Worm (Caenorhabditis elegans) whole organism, late embryonic: ENCODE results near the gene sec-24.1.

Experiments
- C08G9.2 ChIP-seq: sonication (generic microtip); optimal IDR thresholded peaks from 2 replicates; lab custom pipeline; 2016; ENCODE audit warnings: mild to moderate bottlenecking, missing genetic modification characterization, moderate library complexity, missing compliant biosample characterization
- F13H6.1 ChIP-seq: sonication (generic microtip); optimal IDR thresholded peaks from 2 replicates; lab custom pipeline; 2016; ENCODE audit warnings: missing genetic modification characterization, missing compliant biosample characterization
- T23F11.4 ChIP-seq: fragments of 200-800 bp; sonication (Bioruptor generic); optimal IDR thresholded peaks from 2 replicates; lab custom pipeline; 2018; ENCODE audit warnings: mild to moderate bottlenecking, missing genetic modification characterization, missing compliant biosample characterization
- Y22D7AL.16 ChIP-seq: sonication (generic microtip); optimal IDR thresholded peaks from 2 replicates; lab custom pipeline; 2016; ENCODE audit warnings: missing genetic modification characterization, missing compliant biosample characterization
- ahr-1 ChIP-seq: sonication (generic microtip); optimal IDR thresholded peaks from 2 replicates; lab custom pipeline; 2016; ENCODE audit warnings: missing genetic modification characterization, missing compliant biosample characterization
- ama-1 ChIP-seq: fragments of 150-350 bp; optimal IDR thresholded peaks from 2 replicates; lab custom pipeline; 2014
- ceh-14 ChIP-seq: sonication (generic microtip); optimal IDR thresholded peaks from 2 replicates; lab custom pipeline; 2016; ENCODE audit warnings: missing genotype, missing genetic modification characterization, missing compliant biosample characterization
- ceh-18 ChIP-seq: sonication (generic microtip); optimal IDR thresholded peaks from 2 replicates; lab custom pipeline; 2016; ENCODE audit warnings: missing genetic modification characterization, missing compliant biosample characterization
- ceh-19 ChIP-seq: fragments of 200-800 bp; sonication (Bioruptor generic); optimal IDR thresholded peaks from 2 replicates; lab custom pipeline; 2018; ENCODE audit warnings: mild to moderate bottlenecking, missing genetic modification characterization, missing compliant biosample characterization
- ceh-2 ChIP-seq: sonication (generic microtip); optimal IDR thresholded peaks from 2 replicates; lab custom pipeline; 2016; ENCODE audit warnings: missing genotype, missing genetic modification characterization, missing compliant biosample characterization
- ceh-24 ChIP-seq: sonication (generic microtip); optimal IDR thresholded peaks from 2 replicates; lab custom pipeline; 2016; ENCODE audit warnings: mild to moderate bottlenecking, missing genetic modification characterization, missing compliant biosample characterization
- ceh-30 ChIP-seq: fragments of 150-350 bp; optimal IDR thresholded peaks from 2 replicates; lab custom pipeline; 2014; ENCODE audit warnings: missing biosample characterization, missing genetic modification characterization
- ceh-31 ChIP-seq: sonication (generic microtip); optimal IDR thresholded peaks from 2 replicates; lab custom pipeline; 2016; ENCODE audit warnings: missing genetic modification characterization, missing compliant biosample characterization
- ceh-34 ChIP-seq: sonication (generic microtip); optimal IDR thresholded peaks from 2 replicates; lab custom pipeline; 2016; ENCODE audit warnings: mild to moderate bottlenecking, missing genetic modification characterization, missing compliant biosample characterization
- ceh-6 ChIP-seq: fragments of 200-800 bp; sonication (Bioruptor generic); optimal IDR thresholded peaks from 2 replicates; lab custom pipeline; 2018; ENCODE audit warnings: mild to moderate bottlenecking, missing genetic modification characterization, missing compliant biosample characterization
- ceh-9 ChIP-seq: sonication (generic microtip); optimal IDR thresholded peaks from 2 replicates; lab custom pipeline; 2016; ENCODE audit warnings: mild to moderate bottlenecking, missing genetic modification characterization, inconsistent platforms, missing compliant biosample characterization
- che-1 ChIP-seq: sonication (generic microtip); optimal IDR thresholded peaks from 2 replicates; lab custom pipeline; 2016; ENCODE audit warnings: mild to moderate bottlenecking, missing genetic modification characterization, missing compliant biosample characterization
- dmd-4 ChIP-seq: sonication (generic microtip); optimal IDR thresholded peaks from 2 replicates; lab custom pipeline; 2016; ENCODE audit warnings: borderline replicate concordance, missing genetic modification characterization, missing compliant biosample characterization
- dve-1 ChIP-seq: sonication (generic microtip); optimal IDR thresholded peaks from 2 replicates; lab custom pipeline; 2017; ENCODE audit warnings: antibody characterized with exemption, mild to moderate bottlenecking, missing genetic modification characterization, missing compliant biosample characterization
- elt-2 ChIP-seq: sonication (generic microtip); optimal IDR thresholded peaks from 2 replicates; lab custom pipeline; 2016; ENCODE audit warnings: missing genetic modification reagents, missing genetic modification characterization, missing compliant biosample characterization
- elt-4 ChIP-seq: sonication (generic microtip); optimal IDR thresholded peaks from 2 replicates; lab custom pipeline; 2016; ENCODE audit warnings: missing genetic modification characterization, missing compliant biosample characterization
- ets-4 ChIP-seq: sonication (generic microtip); optimal IDR thresholded peaks from 2 replicates; lab custom pipeline; 2016; ENCODE audit warnings: missing genetic modification characterization, missing compliant biosample characterization
- fax-1 ChIP-seq: sonication (generic microtip); optimal IDR thresholded peaks from 2 replicates; lab custom pipeline; 2016; ENCODE audit warnings: missing genotype, missing genetic modification characterization, missing compliant biosample characterization
- fkh-10 ChIP-seq: fragments of 150-350 bp; optimal IDR thresholded peaks from 2 replicates; lab custom pipeline; 2014; ENCODE audit warnings: missing biosample characterization, missing genetic modification reagents, missing genetic modification characterization
- fkh-6 ChIP-seq: sonication (generic microtip); optimal IDR thresholded peaks from 2 replicates; lab custom pipeline; 2016; ENCODE audit warnings: missing genetic modification characterization, missing compliant biosample characterization
- gmeb-2 ChIP-seq: sonication (generic microtip); optimal IDR thresholded peaks from 2 replicates; lab custom pipeline; 2016; ENCODE audit warnings: missing genetic modification characterization, inconsistent platforms, missing compliant biosample characterization
- hlh-13 ChIP-seq: fragments of 200-800 bp; sonication (Bioruptor generic); optimal IDR thresholded peaks from 2 replicates; lab custom pipeline; 2018; ENCODE audit warnings: mild to moderate bottlenecking, missing genetic modification characterization, missing compliant biosample characterization
- hlh-15 ChIP-seq: sonication (generic microtip); optimal IDR thresholded peaks from 2 replicates; lab custom pipeline; 2016; ENCODE audit warnings: missing genetic modification characterization, missing compliant biosample characterization
- hlh-30 ChIP-seq: sonication (generic microtip); optimal IDR thresholded peaks from 2 replicates; lab custom pipeline; 2017; ENCODE audit warnings: antibody characterized with exemption, missing genetic modification characterization, missing compliant biosample characterization; ENCODE audit not compliant: insufficient read depth
- hlh-6 ChIP-seq: sonication (generic microtip); optimal IDR thresholded peaks from 2 replicates; lab custom pipeline; 2016; ENCODE audit warnings: missing genotype, missing genetic modification characterization, missing compliant biosample characterization
- madf-2 ChIP-seq: sonication (generic microtip); optimal IDR thresholded peaks from 2 replicates; lab custom pipeline; 2017; ENCODE audit warnings: missing genetic modification characterization, missing compliant biosample characterization
- mec-3 ChIP-seq: sonication (generic microtip); optimal IDR thresholded peaks from 2 replicates; lab custom pipeline; 2016; ENCODE audit warnings: borderline replicate concordance, missing genetic modification characterization, missing compliant biosample characterization
- nfya-1 ChIP-seq: sonication (generic microtip); optimal IDR thresholded peaks from 2 replicates; lab custom pipeline; 2017; ENCODE audit warnings: missing genetic modification characterization, mild to moderate bottlenecking, missing compliant biosample characterization, antibody characterized with exemption, moderate library complexity
- nhr-232 ChIP-seq: sonication (generic microtip); optimal IDR thresholded peaks from 2 replicates; lab custom pipeline; 2016; ENCODE audit warnings: missing genetic modification characterization, missing compliant biosample characterization
- npax-4 ChIP-seq: sonication (generic microtip); optimal IDR thresholded peaks from 2 replicates; lab custom pipeline; 2016; ENCODE audit warnings: missing genetic modification characterization, missing compliant biosample characterization
- odd-2 ChIP-seq: sonication (generic microtip); optimal IDR thresholded peaks from 2 replicates; lab custom pipeline; 2017; ENCODE audit warnings: antibody characterized with exemption, mild to moderate bottlenecking, missing genetic modification characterization, missing compliant biosample characterization
- pag-3 ChIP-seq: sonication (generic microtip); optimal IDR thresholded peaks from 2 replicates; lab custom pipeline; 2016; ENCODE audit warnings: missing compliant biosample characterization, missing genetic modification characterization, borderline replicate concordance
- ref-2 ChIP-seq: sonication (generic microtip); optimal IDR thresholded peaks from 2 replicates; lab custom pipeline; 2016; ENCODE audit warnings: missing genetic modification characterization, missing compliant biosample characterization
- rnt-1 ChIP-seq: sonication (generic microtip); optimal IDR thresholded peaks from 2 replicates; lab custom pipeline; 2016; ENCODE audit warnings: missing genetic modification characterization, missing compliant biosample characterization
- sdc-2 ChIP-seq: sonication (generic microtip); optimal IDR thresholded peaks from 2 replicates; lab custom pipeline; 2016; ENCODE audit warnings: missing genotype, missing genetic modification characterization, missing compliant biosample characterization
- sox-4 ChIP-seq: sonication (generic microtip); optimal IDR thresholded peaks from 2 replicates; lab custom pipeline; 2017; ENCODE audit warnings: mild to moderate bottlenecking, missing genetic modification characterization, inconsistent platforms, missing compliant biosample characterization
- syd-9 ChIP-seq: sonication (generic microtip); optimal IDR thresholded peaks from 2 replicates; lab custom pipeline; 2016; ENCODE audit warnings: mild to moderate bottlenecking, missing genetic modification characterization, moderate library complexity, missing compliant biosample characterization
- tbx-2 ChIP-seq: sonication (generic microtip); optimal IDR thresholded peaks from 2 replicates; lab custom pipeline; 2016; ENCODE audit warnings: missing genetic modification characterization, missing compliant biosample characterization
- ttx-3 ChIP-seq: sonication (generic microtip); optimal IDR thresholded peaks from 2 replicates; lab custom pipeline; 2016; ENCODE audit warnings: missing genetic modification reagents, missing genetic modification characterization, missing compliant biosample characterization
- unc-42 ChIP-seq: sonication (generic microtip); optimal IDR thresholded peaks from 2 replicates; lab custom pipeline; 2016; ENCODE audit warnings: missing genotype, missing genetic modification characterization, missing compliant biosample characterization
- unc-55 ChIP-seq: sonication (generic microtip); optimal IDR thresholded peaks from 2 replicates; lab custom pipeline; 2017; ENCODE audit warnings: missing biosample characterization, missing genetic modification reagents, missing genetic modification characterization

Gene sec-24.1

DNA sequence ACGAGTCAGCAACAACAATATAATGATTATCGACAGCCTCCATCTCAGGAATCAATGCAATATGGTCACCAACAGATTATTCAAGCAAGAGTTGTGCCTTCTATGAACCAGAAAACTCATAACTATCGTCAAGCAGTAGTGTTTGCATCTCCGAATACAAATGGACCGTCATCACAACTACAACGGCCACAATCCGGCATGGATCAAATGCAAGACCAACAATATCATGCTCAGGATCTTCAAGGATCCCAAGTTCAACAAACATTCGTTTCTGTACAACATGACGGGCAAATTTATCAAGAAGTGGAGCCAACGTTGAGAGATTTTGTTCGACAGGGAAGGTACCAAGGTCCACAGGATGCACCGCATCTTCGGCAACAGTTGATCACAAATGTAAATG lies 31.1 kb upstream of the sec-24.1 start:
- TF ChIP-seq pag-3 (tag; lab: Kevin White, UChicago) (no peak), hlh-13 (GFP tag; lab: Kevin White, UChicago) (no peak), hlh-6 (tag; lab: Kevin White, UChicago) (no peak), gmeb-2 (tag; lab: Kevin White, UChicago) (no peak), madf-2 (no peak), fkh-6 (tag; lab: Kevin White, UChicago) (no peak), hlh-15 (tag; lab: Kevin White, UChicago) (no peak), sdc-2 (tag; lab: Kevin White, UChicago) (no peak), elt-2 (tag; lab: Kevin White, UChicago) (no peak)

DNA sequence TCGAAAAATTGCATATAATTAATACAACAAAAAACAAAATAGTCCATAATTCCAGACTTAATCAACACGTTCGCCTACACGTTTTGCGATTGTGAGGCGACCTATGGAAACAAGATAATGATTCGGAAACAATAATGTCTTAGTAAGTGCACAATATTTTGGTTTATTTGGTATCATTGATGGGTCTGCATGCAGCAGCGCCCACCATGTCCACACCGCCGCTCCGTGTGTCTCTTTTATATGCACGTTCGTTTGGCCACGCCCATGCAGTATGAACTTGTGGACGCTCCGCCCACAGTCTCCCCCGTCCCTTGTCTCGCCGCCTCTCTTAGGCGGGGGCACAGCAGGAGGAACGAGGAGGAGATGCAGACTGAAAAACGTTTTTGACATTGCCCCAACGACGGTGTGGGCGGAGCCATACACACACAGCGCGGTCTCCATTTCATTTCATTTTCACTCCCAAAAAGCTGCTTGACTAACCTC lies 28.2 kb upstream of the sec-24.1 start, which contains the start of gene mig-38:
Gene mig-38 (plus strand): TSS at position 54 of the 483 bp plus-strand sequence.
- TF ChIP-seq fkh-6 (tag; lab: Kevin White, UChicago), result no peak
- peak; percentile 84 for TF ChIP-seq ama-1 (lab: Kevin White, UChicago)
- peak; percentile 43 for TF ChIP-seq rnt-1 (tag; lab: Kevin White, UChicago)
- TF ChIP-seq ceh-34 (tag; lab: Kevin White, UChicago), result peak; percentile 20
- peak; percentile 54 for TF ChIP-seq ref-2 (tag; lab: Kevin White, UChicago)
- TF ChIP-seq sdc-2 (tag; lab: Kevin White, UChicago), result peak; percentile 48
- TF ChIP-seq ceh-9 (tag; lab: Kevin White, UChicago), result no peak
- TF ChIP-seq nfya-1, result peak; percentile 58
- TF ChIP-seq ceh-6 (GFP tag; lab: Kevin White, UChicago), result peak; percentile 29
- TF ChIP-seq ceh-14, result peak; percentile 70
- no peak for TF ChIP-seq ets-4 (tag; lab: Kevin White, UChicago)
- TF ChIP-seq ceh-2 (tag; lab: Kevin White, UChicago), result peak; percentile 21
- TF ChIP-seq unc-42 (tag; lab: Kevin White, UChicago), result peak; percentile 32
- TF ChIP-seq syd-9 (tag; lab: Kevin White, UChicago), result peak; percentile 44
- peak; percentile 26 for TF ChIP-seq elt-4 (tag; lab: Kevin White, UChicago)
- peak; percentile 25 for TF ChIP-seq ceh-31 (tag; lab: Kevin White, UChicago)
- no peak for TF ChIP-seq ceh-19
- TF ChIP-seq sox-4 (tag; lab: Kevin White, UChicago), result no peak
- TF ChIP-seq ceh-18 (tag; lab: Kevin White, UChicago), result peak; percentile 57
- TF ChIP-seq Y22D7AL.16 (tag; lab: Kevin White, UChicago), result no peak
- peak; percentile 61 for TF ChIP-seq dmd-4 (tag; lab: Kevin White, UChicago)
- no peak for TF ChIP-seq ahr-1 (tag; lab: Kevin White, UChicago)
- peak; percentile 26 for TF ChIP-seq tbx-2 (tag; lab: Kevin White, UChicago)
- TF ChIP-seq hlh-6 (tag; lab: Kevin White, UChicago), result no peak
- peak; percentile 4 for TF ChIP-seq F13H6.1 (tag; lab: Kevin White, UChicago)
- TF ChIP-seq mec-3, result peak; percentile 31
- TF ChIP-seq C08G9.2 (tag; lab: Kevin White, UChicago), result peak; percentile 17
- peak; percentile 24 for TF ChIP-seq fax-1
- no peak for TF ChIP-seq unc-55 (GFP tag; lab: Kevin White, UChicago)

DNA sequence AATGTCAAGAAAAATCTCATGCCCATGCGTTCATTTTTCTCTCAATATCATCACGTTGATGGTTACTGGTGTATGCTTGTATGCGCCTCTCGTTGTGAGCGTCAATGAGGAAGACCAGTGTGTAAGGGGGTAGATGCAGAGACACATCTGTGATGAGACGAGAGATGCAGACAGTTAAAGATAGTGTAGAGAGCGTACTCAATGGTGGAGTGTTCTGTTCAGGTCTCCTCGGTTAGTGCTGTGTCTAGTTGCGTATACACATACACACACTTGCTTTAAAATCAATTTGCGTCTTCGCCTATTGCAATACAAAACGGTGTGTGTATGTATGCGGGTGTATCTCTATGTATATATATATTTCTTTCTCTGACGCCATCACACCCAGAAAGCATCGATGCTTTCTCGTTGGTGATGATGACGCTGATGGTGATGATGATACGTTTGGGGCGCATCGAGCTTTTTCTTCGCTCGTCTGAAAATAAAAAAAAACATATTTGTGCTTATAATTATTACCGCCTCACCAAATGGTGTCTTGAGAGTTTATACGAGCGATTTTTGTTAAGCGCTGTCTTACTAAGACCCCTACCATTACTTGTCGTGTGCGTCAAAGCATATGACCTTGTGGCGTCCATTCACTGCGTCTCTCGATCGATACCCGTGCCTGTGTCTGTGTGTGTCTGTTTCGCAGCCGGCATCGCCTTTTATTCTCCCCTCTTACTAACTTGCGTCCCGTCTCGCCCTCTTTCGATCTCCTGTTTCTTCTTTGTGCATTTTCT lies 27.6 kb upstream of the sec-24.1 start, which contains the start of gene F40F11.3:
Gene F40F11.3 (minus strand): TSS at position 589 of the 776 bp plus-strand sequence.
- TF ChIP-seq che-1 (tag; lab: Kevin White, UChicago) (no peak), ceh-34 (tag; lab: Kevin White, UChicago) (peak; percentile 70), ama-1 (lab: Kevin White, UChicago) (no peak), ref-2 (tag; lab: Kevin White, UChicago) (peak; percentile 80), T23F11.4 (GFP tag; lab: Kevin White, UChicago) (no peak), odd-2 (tag; lab: Kevin White, UChicago) (no peak), C08G9.2 (tag; lab: Kevin White, UChicago) (no peak), ceh-14 (peak; percentile 36), hlh-30 (tag; lab: Kevin White, UChicago) (peak; percentile 68), hlh-13 (GFP tag; lab: Kevin White, UChicago) (no peak), tbx-2 (tag; lab: Kevin White, UChicago) (peak; percentile 80), ceh-30 (peak; percentile 37), unc-55 (GFP tag; lab: Kevin White, UChicago) (peak; percentile 86), ahr-1 (tag; lab: Kevin White, UChicago) (no peak), hlh-6 (tag; lab: Kevin White, UChicago) (no peak), npax-4 (tag; lab: Kevin White, UChicago) (no peak), ceh-24 (tag; lab: Kevin White, UChicago) (no peak), ttx-3 (tag; lab: Kevin White, UChicago) (peak; percentile 23), fkh-6 (tag; lab: Kevin White, UChicago) (no peak), nhr-232 (tag; lab: Kevin White, UChicago) (no peak), dve-1 (peak; percentile 77), fkh-10 (GFP tag; lab: Kevin White, UChicago) (peak; percentile 61)
